Fruit fly (Drosophila melanogaster) whole organism, pupa: Measurements from ENCODE around the gene CG13928.

Experiments
- CG10348 ChIP-seq: fragments of 200-800 bp; sonication (Bioruptor generic); IDR thresholded peaks from 2 replicates; pipeline ENCODE4 v1.3.6; 2022; ENCODE audit warnings: missing biosample characterization, missing genetic modification characterization
- CG12605 ChIP-seq: fragments of 200-800 bp; sonication (Bioruptor generic); IDR thresholded peaks from 2 replicates; pipeline ENCODE4 v1.3.6; 2022; ENCODE audit warnings: missing biosample characterization, missing genetic modification characterization
- CG13204 ChIP-seq: fragments of 200-800 bp; sonication (Bioruptor generic); optimal IDR thresholded peaks from 2 replicates; lab custom pipeline; 2018; ENCODE audit warnings: missing biosample characterization, mild to moderate bottlenecking, missing genetic modification characterization, moderate library complexity
- CG14655 ChIP-seq: fragments of 200-800 bp; sonication (Bioruptor generic); optimal IDR thresholded peaks from 3 replicates; lab custom pipeline; 2017; ENCODE audit warnings: mild to moderate bottlenecking, missing biosample characterization, missing genetic modification reagents, missing genetic modification characterization
- CG15710 ChIP-seq: fragments of 200-800 bp; sonication (Bioruptor generic); optimal IDR thresholded peaks from 2 replicates; lab custom pipeline; 2018; ENCODE audit warnings: missing biosample characterization, mild to moderate bottlenecking, missing genetic modification characterization, moderate library complexity
- CG17806 ChIP-seq: fragments of 200-800 bp; sonication (Bioruptor generic); optimal IDR thresholded peaks from 2 replicates; lab custom pipeline; 2018; ENCODE audit warnings: missing biosample characterization, mild to moderate bottlenecking, missing genetic modification characterization, moderate library complexity
- CG32121 ChIP-seq: fragments of 200-800 bp; sonication (Bioruptor generic); IDR thresholded peaks from 2 replicates; pipeline ENCODE4 v1.3.6; 2022; ENCODE audit warnings: missing biosample characterization, missing genetic modification characterization
- CG34367 ChIP-seq: fragments of 200-800 bp; sonication (Bioruptor generic); optimal IDR thresholded peaks from 2 replicates; lab custom pipeline; 2018; ENCODE audit warnings: missing biosample characterization, mild to moderate bottlenecking, missing genetic modification characterization
- CG4496 ChIP-seq: fragments of 200-800 bp; sonication (Bioruptor generic); IDR thresholded peaks from 3 replicates; pipeline ENCODE4 v1.3.6; 2022; ENCODE audit warnings: missing biosample characterization, missing genetic modification characterization
- CG8159 ChIP-seq: fragments of 200-800 bp; sonication (Bioruptor generic); optimal IDR thresholded peaks from 3 replicates; lab custom pipeline; 2018; ENCODE audit warnings: missing biosample characterization, mild to moderate bottlenecking, missing genetic modification characterization, moderate library complexity
- CG8301 ChIP-seq: fragments of 200-800 bp; sonication (Bioruptor generic); optimal IDR thresholded peaks from 2 replicates; lab custom pipeline; 2018; ENCODE audit warnings: missing biosample characterization, mild to moderate bottlenecking, missing genetic modification characterization
- CG9948 ChIP-seq: fragments of 200-800 bp; sonication (Bioruptor generic); optimal IDR thresholded peaks from 2 replicates; lab custom pipeline; 2018; ENCODE audit warnings: missing biosample characterization, mild to moderate bottlenecking, missing genetic modification characterization, moderate library complexity
- D1 ChIP-seq: fragments of 200-800 bp; sonication (Bioruptor generic); optimal IDR thresholded peaks from 2 replicates; lab custom pipeline; 2018; ENCODE audit warnings: missing biosample characterization, mild to moderate bottlenecking, missing genetic modification characterization, moderate library complexity
- EcR ChIP-seq: fragments of 200-800 bp; sonication (Bioruptor generic); optimal IDR thresholded peaks from 3 replicates; lab custom pipeline; 2019; ENCODE audit warnings: missing biosample characterization, missing genetic modification characterization, mild to moderate bottlenecking, moderate library complexity, missing genetic modification reagents
- Ets98B ChIP-seq: fragments of 200-800 bp; sonication (Bioruptor generic); IDR thresholded peaks from 2 replicates; pipeline ENCODE4 v1.3.6; 2022; ENCODE audit warnings: missing biosample characterization, missing genetic modification characterization
- Pif1A ChIP-seq: fragments of 200-800 bp; sonication (Bioruptor generic); optimal IDR thresholded peaks from 3 replicates; lab custom pipeline; 2016; ENCODE audit warnings: missing biosample characterization, missing genetic modification characterization
- Pif1B ChIP-seq: fragments of 200-800 bp; sonication (Bioruptor generic); optimal IDR thresholded peaks from 3 replicates; lab custom pipeline; 2016; ENCODE audit warnings: missing biosample characterization, missing genetic modification characterization
- Snoo ChIP-seq: fragments of 200-800 bp; sonication (Bioruptor generic); optimal IDR thresholded peaks from 3 replicates; lab custom pipeline; 2017; ENCODE audit warnings: missing biosample characterization, mild to moderate bottlenecking, missing genetic modification characterization, inconsistent platforms
- fd96Ca ChIP-seq: fragments of 200-800 bp; sonication (Bioruptor generic); IDR thresholded peaks from 3 replicates; pipeline ENCODE4 v1.3.6; 2022; ENCODE audit warnings: missing biosample characterization, missing genetic modification characterization
- gl ChIP-seq: fragments of 200-800 bp; sonication (Bioruptor generic); optimal IDR thresholded peaks from 2 replicates; lab custom pipeline; 2018; ENCODE audit warnings: missing biosample characterization, mild to moderate bottlenecking, missing genetic modification characterization
- rn ChIP-seq: fragments of 200-800 bp; sonication (Bioruptor generic); IDR thresholded peaks from 2 replicates; pipeline ENCODE4 v1.3.6; 2022; ENCODE audit warnings: missing biosample characterization, missing genetic modification characterization

Gene CG13928

DNA sequence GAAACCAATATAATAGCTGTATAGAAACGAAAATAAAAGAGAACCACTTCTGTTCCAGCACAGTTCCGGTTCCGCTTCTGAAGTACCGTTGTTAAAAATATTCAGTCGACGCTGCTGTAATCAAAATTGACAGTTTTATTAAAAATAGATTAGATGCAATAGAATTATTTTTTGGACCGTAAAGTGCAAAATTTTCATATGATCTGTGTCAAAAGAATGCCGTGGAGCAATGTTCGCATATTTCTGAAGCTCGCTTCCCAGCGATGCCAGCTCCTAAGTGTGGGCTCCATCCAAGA lies 25.4 kb downstream of the CG13928 start, which contains the start of the genes CG18170 and CG33791:
CG18170 (plus strand) TSS at position 122 of the 296 bp plus-strand sequence.
CG33791 (plus strand) TSS at position 122 of the 296 bp plus-strand sequence.
- TF ChIP-seq CG12605 (no peak), CG14655 (no peak), CG8159 (tag; lab: Kevin White, UChicago) (no peak), CG13204 (GFP tag; lab: Kevin White, UChicago) (no peak), CG9948 (tag; lab: Kevin White, UChicago) (no peak), CG15710 (tag; lab: Kevin White, UChicago) (no peak), Pif1A (GFP tag; lab: Kevin White, UChicago) (no peak), gl (tag; lab: Kevin White, UChicago) (no peak), CG34367 (no peak), D1 (no peak), Pif1B (GFP tag; lab: Kevin White, UChicago) (no peak), EcR (GFP tag; lab: Kevin White, UChicago) (no peak), CG17806 (tag; lab: Kevin White, UChicago) (no peak)

DNA sequence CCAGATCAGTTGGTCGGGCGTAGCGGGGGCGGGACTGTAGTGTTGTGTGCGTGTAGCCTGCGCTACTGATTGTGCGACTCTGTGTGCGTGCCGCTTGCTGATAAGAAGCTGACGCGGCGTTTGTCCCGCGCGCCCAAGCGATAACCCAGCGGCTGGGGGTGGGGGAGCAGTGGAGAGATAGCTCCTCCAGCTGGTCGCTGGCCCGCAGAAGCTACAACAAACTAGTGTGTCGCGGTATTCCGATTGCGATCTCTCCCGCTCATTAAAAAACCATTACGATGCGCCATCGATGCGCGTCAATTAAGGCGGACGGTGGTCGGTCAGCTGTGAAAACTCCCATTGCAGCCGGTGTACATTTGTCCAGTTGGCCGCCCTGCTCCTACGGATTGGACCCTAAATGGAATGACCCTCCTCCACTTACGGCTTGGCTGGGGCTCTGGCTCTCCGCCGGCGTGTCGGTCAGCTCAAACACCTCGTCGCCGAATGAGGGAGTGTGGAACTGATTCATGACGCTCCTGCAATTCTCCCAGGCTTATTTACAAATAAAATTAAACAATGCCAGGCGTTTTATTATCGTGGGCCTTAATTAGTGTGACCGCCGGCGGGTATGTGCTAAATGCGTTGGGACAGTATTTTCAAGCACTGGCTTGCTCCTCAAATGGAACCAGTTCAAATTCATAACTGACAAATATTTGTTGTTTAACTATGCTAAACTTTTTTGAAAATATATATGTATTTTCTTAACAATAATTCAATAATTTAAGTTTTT lies 25.9 kb downstream of the CG13928 start, which contains the start of gene CG12104:
CG12104 (minus strand) TSS at position 611 of the 769 bp plus-strand sequence.
- TF ChIP-seq CG17806 (tag; lab: Kevin White, UChicago) = no peak
- TF ChIP-seq CG13204 (GFP tag; lab: Kevin White, UChicago) = peak; percentile 98
- TF ChIP-seq CG34367 = peak; percentile 0
- TF ChIP-seq CG8301 (tag; lab: Kevin White, UChicago) = no peak
- no peak for TF ChIP-seq CG14655
- TF ChIP-seq CG10348 (GFP tag; lab: Robert Waterston, UW) = no peak
- no peak for TF ChIP-seq D1
- no peak for TF ChIP-seq CG12605
- TF ChIP-seq Ets98B (GFP tag; lab: Robert Waterston, UW) = 0 out of 2 replicates have a peak, but pooled peaks have one; percentile 5
- peak; percentile 44 for TF ChIP-seq EcR (GFP tag; lab: Kevin White, UChicago)
- no peak; the same call in 1 of the 2 replicates for TF ChIP-seq CG32121 (GFP tag; lab: Robert Waterston, UW)
- TF ChIP-seq CG9948 (tag; lab: Kevin White, UChicago) = no peak
- no peak for TF ChIP-seq rn
- TF ChIP-seq CG8159 (tag; lab: Kevin White, UChicago) = no peak
- no peak for TF ChIP-seq fd96Ca (GFP tag; lab: Robert Waterston, UW)

DNA sequence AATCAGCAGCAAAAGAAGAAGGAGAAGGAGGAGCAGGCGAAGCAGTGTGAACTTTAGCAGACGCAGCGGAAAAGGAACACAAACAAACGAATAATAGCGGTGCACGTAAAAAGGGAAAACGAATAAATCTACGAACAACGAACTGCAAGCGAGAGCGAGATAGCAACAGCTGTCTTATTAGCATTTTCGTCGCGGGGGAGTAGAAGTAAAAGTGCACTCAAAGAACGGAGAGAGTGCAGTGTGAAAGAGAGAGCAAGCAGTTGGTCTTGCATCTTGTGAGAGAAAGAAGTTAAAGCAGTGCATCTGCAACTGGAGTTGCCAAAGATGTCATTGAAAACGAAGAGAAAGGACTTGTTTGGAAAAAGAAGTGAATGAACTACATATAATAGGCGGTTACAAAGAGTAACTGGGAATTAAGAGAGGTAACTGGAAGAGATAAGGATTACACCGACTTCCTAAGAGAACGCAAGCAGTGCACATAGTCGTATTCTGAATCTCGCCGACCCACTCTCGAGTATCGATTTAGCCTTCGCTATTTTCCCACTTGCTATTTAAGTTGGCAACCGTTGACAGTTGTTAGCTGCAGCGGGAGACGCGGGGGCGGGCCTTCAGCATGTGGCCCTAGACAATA lies 35.2 kb downstream of the CG13928 start:
- TF ChIP-seq Snoo = peak; percentile 23
- no peak for TF ChIP-seq Pif1B (GFP tag; lab: Kevin White, UChicago)
- no peak for TF ChIP-seq CG32121 (GFP tag; lab: Robert Waterston, UW)
- peak; percentile 4 for TF ChIP-seq CG15710 (tag; lab: Kevin White, UChicago)
- 0 out of 3 replicates have a peak, but pooled peaks have one; percentile 23 for TF ChIP-seq fd96Ca (GFP tag; lab: Robert Waterston, UW)
- peak; percentile 33 for TF ChIP-seq gl (tag; lab: Kevin White, UChicago)
- TF ChIP-seq CG8301 (tag; lab: Kevin White, UChicago) = peak; percentile 47
- TF ChIP-seq CG12605 = no peak; the same call in 1 of the 2 replicates
- TF ChIP-seq EcR (GFP tag; lab: Kevin White, UChicago) = peak; percentile 97
- peak; percentile 27; the same call in 1 of the 2 replicates for TF ChIP-seq Ets98B (GFP tag; lab: Robert Waterston, UW)
- TF ChIP-seq CG13204 (GFP tag; lab: Kevin White, UChicago) = peak; percentile 52
- 0 out of 3 replicates have a peak, but pooled peaks have one; percentile 38 for TF ChIP-seq CG4496
- TF ChIP-seq CG10348 (GFP tag; lab: Robert Waterston, UW) = no peak
- TF ChIP-seq CG17806 (tag; lab: Kevin White, UChicago) = no peak
- no peak for TF ChIP-seq CG34367
- no peak for TF ChIP-seq CG8159 (tag; lab: Kevin White, UChicago)
- TF ChIP-seq, all 21 proteins: peak for 9

DNA sequence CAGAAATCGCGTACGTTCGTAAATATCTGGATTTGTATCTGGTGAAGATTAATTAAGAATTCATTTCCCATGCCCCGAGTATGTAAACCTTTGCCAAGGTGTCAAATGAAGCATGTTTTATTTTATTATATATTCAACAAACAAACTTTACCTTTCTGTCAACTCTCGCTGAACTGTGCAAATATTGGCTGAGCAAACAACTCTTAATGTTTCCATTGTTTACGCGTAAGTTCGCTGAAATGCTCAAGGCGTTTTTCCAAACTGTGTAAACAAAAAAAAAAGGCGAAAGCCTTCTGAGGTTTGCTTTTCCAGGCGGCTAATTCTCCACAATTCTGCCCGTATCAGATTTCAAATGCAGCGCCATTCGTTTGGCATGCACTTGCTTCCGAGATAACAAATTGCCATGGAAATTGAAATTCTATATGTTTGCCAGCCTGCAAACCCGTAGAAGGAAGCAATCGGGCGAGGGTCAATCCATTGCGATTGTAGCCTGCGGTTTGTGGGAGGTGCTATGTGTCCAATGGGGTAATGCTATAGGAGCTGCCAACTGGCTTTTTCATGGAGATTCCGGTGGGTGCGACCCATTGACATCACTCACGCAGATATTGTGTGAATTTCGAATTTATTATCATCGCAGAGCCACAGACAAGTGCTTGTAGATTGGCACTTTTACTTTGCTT lies 36.3 kb downstream of the CG13928 start:
- TF ChIP-seq CG12605 (no peak), CG13204 (GFP tag; lab: Kevin White, UChicago) (peak; percentile 70), CG10348 (GFP tag; lab: Robert Waterston, UW) (no peak), CG4496 (peak; percentile 85), gl (tag; lab: Kevin White, UChicago) (peak; percentile 89), fd96Ca (GFP tag; lab: Robert Waterston, UW) (peak; percentile 70; the same call in 2 of the 3 replicates), Pif1B (GFP tag; lab: Kevin White, UChicago) (peak; percentile 85), CG15710 (tag; lab: Kevin White, UChicago) (peak; percentile 74), D1 (no peak), Snoo (peak; percentile 86), CG8301 (tag; lab: Kevin White, UChicago) (peak; percentile 29), Ets98B (GFP tag; lab: Robert Waterston, UW) (peak; percentile 42; the same call in 1 of the 2 replicates), Pif1A (GFP tag; lab: Kevin White, UChicago) (peak; percentile 88), rn (no peak), CG14655 (peak; percentile 41), EcR (GFP tag; lab: Kevin White, UChicago) (peak; percentile 32), CG8159 (tag; lab: Kevin White, UChicago) (peak; percentile 75), CG17806 (tag; lab: Kevin White, UChicago) (peak; percentile 51), CG32121 (GFP tag; lab: Robert Waterston, UW) (peak; percentile 65; the same call in 1 of the 2 replicates), CG34367 (peak; percentile 74), CG9948 (tag; lab: Kevin White, UChicago) (peak; percentile 43)
